Worm (Caenorhabditis elegans) whole organism, L4 larva: ENCODE results near the gene dkc-1.

ENCODE experiments used
- lin-13 ChIP-seq: fragments of 150-350 bp; optimal IDR thresholded peaks from 2 replicates; lab custom pipeline; 2014; ENCODE audit warnings: missing biosample characterization, missing genetic modification reagents, missing genetic modification characterization
- lin-39 ChIP-seq: fragments of 150-350 bp; optimal IDR thresholded peaks from 2 replicates; lab custom pipeline; 2014; ENCODE audit warnings: missing biosample characterization, missing genetic modification reagents, missing genetic modification characterization
- mdl-1 ChIP-seq, 2 experiments: fragments of 150-350 bp in 1 of 2; sonication (generic microtip) in 1 of 2; optimal IDR thresholded peaks; 2 replicates each; lab custom pipeline; 2014 to 2017; ENCODE audit warnings: missing biosample characterization in 2 of 2, missing genetic modification characterization in 2 of 2
- sdz-12 ChIP-seq: fragments of 200-800 bp; sonication (Bioruptor generic); optimal IDR thresholded peaks from 2 replicates; lab custom pipeline; 2018; ENCODE audit warnings: mild to moderate bottlenecking, missing genetic modification characterization, missing compliant biosample characterization
- snpc-4 ChIP-seq: fragments of 150-350 bp; optimal IDR thresholded peaks from 2 replicates; lab custom pipeline; 2014; ENCODE audit warnings: missing biosample characterization, missing genetic modification characterization

DNA sequence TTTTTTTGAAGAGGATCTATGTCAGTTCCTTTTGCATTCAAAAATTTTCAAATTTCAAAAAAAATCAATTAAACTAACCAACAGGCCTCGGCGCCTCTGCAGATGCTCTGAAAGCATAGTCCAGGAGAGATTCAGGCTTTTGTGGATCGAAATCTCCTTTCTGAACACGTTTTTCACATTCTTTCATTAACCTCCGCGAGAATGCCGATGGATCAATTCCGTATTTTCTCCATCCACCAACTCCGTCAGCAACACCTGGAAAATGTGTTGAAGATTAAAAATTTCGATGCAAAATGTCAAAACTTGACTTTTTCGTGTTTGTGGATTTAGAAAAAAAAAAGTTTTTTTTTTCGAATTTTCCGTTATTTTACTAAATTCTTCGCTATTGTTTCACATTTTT, 33.7 kb upstream of the dkc-1 start:
- no peak for TF ChIP-seq snpc-4 (tag; lab: Kevin White, UChicago)
- TF ChIP-seq mdl-1 (tag; optimal IDR thresholded peaks at IDR 0.05; lab: Kevin White, UChicago): no peak
- peak; percentile 68 for TF ChIP-seq sdz-12
- no peak for TF ChIP-seq lin-13 (GFP tag; lab: Kevin White, UChicago)
- no peak for TF ChIP-seq lin-39 (tag; lab: Kevin White, UChicago)
